Fruit fly (Drosophila melanogaster): ENCODE data around the gene TwdlE.

DNA sequence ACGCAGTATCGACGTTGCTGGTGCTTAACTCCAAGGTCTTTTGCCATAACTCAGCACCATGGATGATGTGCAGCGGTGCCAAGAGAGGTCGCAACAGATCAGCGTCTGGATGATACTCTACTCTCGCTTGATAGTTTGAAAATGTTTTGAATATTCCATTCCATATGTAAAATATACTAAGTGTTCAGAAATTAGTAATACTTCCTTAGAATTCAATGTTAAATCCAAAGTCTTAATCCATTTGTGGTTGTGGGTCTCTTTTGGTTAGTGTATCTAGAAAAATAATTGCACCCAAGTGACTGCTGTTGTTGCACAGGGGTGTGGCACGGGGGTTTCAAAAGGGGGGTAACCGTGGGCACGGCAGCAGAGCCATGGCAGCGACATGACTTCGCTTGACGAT is 38.5 kb upstream of the TwdlE start:
- TF ChIP-seq CTCF (optimal IDR thresholded peaks at IDR 0.05): no peak
- TF ChIP-seq CG8478 (optimal IDR thresholded peaks at IDR 0.05): no peak
